Worm (Caenorhabditis elegans) whole organism, L3 larva: ENCODE data around the gene sra-4.

Experiments
- ama-1 ChIP-seq: fragments of 150-350 bp; optimal IDR thresholded peaks from 2 replicates; lab custom pipeline; 2018
- ceh-28 ChIP-seq: fragments of 150-350 bp; optimal IDR thresholded peaks from 2 replicates; lab custom pipeline; 2014; ENCODE audit warnings: missing biosample characterization, missing genetic modification reagents, missing genetic modification characterization
- egl-27 ChIP-seq: sonication (generic microtip); optimal IDR thresholded peaks from 4 replicates; lab custom pipeline; 2017; ENCODE audit warnings: missing biosample characterization, missing genetic modification reagents, missing genetic modification characterization
- fos-1 ChIP-seq: fragments of 150-350 bp; optimal IDR thresholded peaks from 2 replicates; lab custom pipeline; 2014; ENCODE audit warnings: missing biosample characterization, missing genetic modification characterization
- jun-1 ChIP-seq: fragments of 150-350 bp; optimal IDR thresholded peaks from 2 replicates; lab custom pipeline; 2014; ENCODE audit warnings: missing biosample characterization, missing genetic modification reagents, missing genetic modification characterization
- lin-39 ChIP-seq: fragments of 150-350 bp; optimal IDR thresholded peaks from 2 replicates; lab custom pipeline; 2018; ENCODE audit warnings: missing biosample characterization, missing genetic modification reagents, missing genetic modification characterization
- mdl-1 ChIP-seq: fragments of 150-350 bp; optimal IDR thresholded peaks from 2 replicates; lab custom pipeline; 2014; ENCODE audit warnings: missing biosample characterization, missing genetic modification characterization
- nfya-1 ChIP-seq: sonication (generic microtip); optimal IDR thresholded peaks from 2 replicates; lab custom pipeline; 2017; ENCODE audit warnings: missing genetic modification characterization, mild to moderate bottlenecking, missing compliant biosample characterization, antibody characterized with exemption, moderate library complexity; ENCODE audit not compliant: insufficient read depth
- pqm-1 ChIP-seq: fragments of 150-350 bp; optimal IDR thresholded peaks from 2 replicates; lab custom pipeline; 2017; ENCODE audit warnings: missing biosample characterization, missing genetic modification characterization, inconsistent platforms
- ztf-11 ChIP-seq: fragments of 150-350 bp; optimal IDR thresholded peaks from 2 replicates; lab custom pipeline; 2014; ENCODE audit warnings: missing biosample characterization, missing genetic modification characterization

ce11 chrII:9493242-9494058 is 49.2 kb downstream of the sra-4 start:
- TF ChIP-seq nfya-1 (no peak), fos-1 (tag; lab: Kevin White, UChicago) (no peak), mdl-1 (tag; lab: Kevin White, UChicago) (no peak), jun-1 (tag; lab: Kevin White, UChicago) (no peak), egl-27 (tag; lab: Kevin White, UChicago) (no peak), ceh-28 (tag; lab: Kevin White, UChicago) (no peak), lin-39 (tag; lab: Kevin White, UChicago) (no peak), pqm-1 (no peak), ama-1 (lab: Kevin White, UChicago) (no peak), ztf-11 (tag; lab: Kevin White, UChicago) (no peak)
